Worm (Caenorhabditis elegans): ENCODE measurements around the gene C30E1.4.

C30E1.4 gene

DNA sequence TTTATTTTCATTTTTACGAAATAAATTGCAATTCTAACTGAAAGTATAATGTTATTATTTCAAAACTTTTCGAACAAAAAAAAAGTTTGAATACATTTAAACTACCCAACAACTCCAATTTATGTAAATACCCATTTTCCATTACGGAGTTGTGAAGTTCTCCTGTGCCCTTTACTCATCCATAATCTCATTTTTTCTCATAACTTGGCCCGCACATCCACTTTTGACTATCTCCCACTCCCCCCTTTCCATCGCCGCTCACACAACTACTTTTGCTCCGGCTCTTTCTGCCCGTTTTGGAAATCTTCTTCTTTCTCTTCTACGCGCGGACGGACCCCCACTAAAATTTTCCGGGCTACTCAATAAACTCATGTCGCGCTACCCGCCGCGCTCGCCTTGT, 38.9 kb downstream of the C30E1.4 start:
- peak; percentile 68 for TF ChIP-seq ces-1 (GFP tag; optimal IDR thresholded peaks at IDR 0.05)
- no peak for TF ChIP-seq M03D4.4 (tag; optimal IDR thresholded peaks at IDR 0.05)
- no peak for TF ChIP-seq ceh-83 (GFP tag; optimal IDR thresholded peaks at IDR 0.05)
- no peak for TF ChIP-seq nhr-12 (tag; optimal IDR thresholded peaks at IDR 0.05)
- no peak for TF ChIP-seq lin-13 (tag; optimal IDR thresholded peaks at IDR 0.05)

DNA sequence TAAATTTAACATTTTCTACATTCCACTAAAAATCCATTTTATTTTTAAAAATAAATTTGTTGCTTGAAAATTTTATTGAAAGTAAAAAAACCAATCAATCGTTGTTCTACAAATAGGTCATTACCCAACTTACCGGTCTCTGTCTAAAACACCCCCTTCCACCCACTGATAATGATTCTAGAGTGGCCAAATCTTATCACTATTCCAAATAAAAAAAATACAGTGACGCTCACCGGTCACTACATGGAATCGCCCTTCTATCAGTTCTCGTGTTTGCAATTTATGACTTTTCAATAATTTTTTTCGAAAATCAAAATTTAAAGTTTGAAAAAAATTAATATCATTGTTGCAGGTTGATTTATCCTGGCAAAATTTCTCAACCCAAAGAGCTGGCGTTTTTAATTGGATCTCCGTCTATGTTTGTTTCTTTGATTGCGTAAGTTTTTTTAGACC, 39.8 kb downstream of the C30E1.4 start, which contains the start of the genes F52G3.1 and F52G3.7:
TSS of gene F52G3.1 (plus strand) at position 353 of the 453 bp plus-strand sequence.
TSS of gene F52G3.7 (plus strand) at position 403 of the 453 bp plus-strand sequence.
- TF ChIP-seq ceh-83 (GFP tag; optimal IDR thresholded peaks at IDR 0.05) = no peak
- no peak for TF ChIP-seq nhr-2 (tag; optimal IDR thresholded peaks at IDR 0.05)

DNA sequence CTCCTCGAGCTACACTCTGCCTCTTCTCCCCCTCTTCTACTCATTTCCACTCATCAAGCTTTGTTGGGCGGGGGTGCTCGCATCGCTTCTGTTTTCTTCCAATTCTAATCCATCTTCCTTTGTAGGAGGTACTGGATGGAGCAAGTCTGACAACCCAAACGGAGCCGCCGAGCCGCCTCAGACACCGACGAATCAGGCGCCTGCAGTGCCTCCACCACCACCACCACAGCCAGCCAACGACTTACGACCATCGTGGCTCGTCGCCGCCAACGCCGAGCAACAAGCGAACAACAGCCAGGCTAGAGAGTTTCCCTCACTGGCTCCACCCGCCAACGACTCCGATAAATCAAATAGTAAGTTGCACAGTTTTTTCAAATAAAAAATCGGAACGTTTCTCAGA, 42.2 kb downstream of the C30E1.4 start:
- TF ChIP-seq mep-1 (tag; optimal IDR thresholded peaks at IDR 0.05) = no peak
- no peak for TF ChIP-seq nhr-237 (tag; optimal IDR thresholded peaks at IDR 0.05)
- TF ChIP-seq drap-1 (GFP tag; optimal IDR thresholded peaks at IDR 0.05) = no peak
- TF ChIP-seq unc-39 (tag; optimal IDR thresholded peaks at IDR 0.05) = no peak
- TF ChIP-seq ceh-83 (GFP tag; optimal IDR thresholded peaks at IDR 0.05) = no peak
- no peak for TF ChIP-seq pha-4 (tag; optimal IDR thresholded peaks at IDR 0.05)
- TF ChIP-seq flh-1 (GFP tag; optimal IDR thresholded peaks at IDR 0.05) = no peak
- TF ChIP-seq nhr-2 (tag; optimal IDR thresholded peaks at IDR 0.05) = no peak
- TF ChIP-seq bed-3 (GFP tag; optimal IDR thresholded peaks at IDR 0.05) = no peak
- no peak for TF ChIP-seq mab-5 (tag; optimal IDR thresholded peaks at IDR 0.05)
- TF ChIP-seq elt-1 (tag; optimal IDR thresholded peaks at IDR 0.05; ENCODE audit: borderline replicate concordance, insufficient read depth) = no peak
- TF ChIP-seq lin-32 (GFP tag; optimal IDR thresholded peaks at IDR 0.05) = no peak
- TF ChIP-seq elt-3 (tag; optimal IDR thresholded peaks at IDR 0.05) = no peak

DNA sequence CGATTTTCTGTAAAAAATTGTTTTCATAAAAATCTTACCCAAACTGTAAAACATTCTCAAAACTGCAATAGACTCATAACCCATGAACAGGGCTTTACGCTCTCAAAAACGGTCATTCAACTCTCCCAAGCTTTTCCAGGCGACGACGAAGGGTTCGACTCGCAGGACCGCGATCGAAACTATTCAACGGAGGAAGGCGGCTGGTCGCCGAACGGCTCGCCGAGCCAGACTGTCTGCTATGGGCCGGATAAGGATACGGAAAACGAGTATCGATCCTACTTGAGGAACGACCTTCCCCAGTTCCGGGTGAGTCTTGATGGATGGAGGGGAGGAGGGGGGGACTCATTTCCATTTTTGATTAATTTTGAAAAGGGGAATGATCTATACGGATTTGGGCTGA, 44.1 kb downstream of the C30E1.4 start:
- TF ChIP-seq ceh-83 (GFP tag; optimal IDR thresholded peaks at IDR 0.05) (peak; percentile 34), ham-2 (GFP tag; optimal IDR thresholded peaks at IDR 0.05) (no peak)

DNA sequence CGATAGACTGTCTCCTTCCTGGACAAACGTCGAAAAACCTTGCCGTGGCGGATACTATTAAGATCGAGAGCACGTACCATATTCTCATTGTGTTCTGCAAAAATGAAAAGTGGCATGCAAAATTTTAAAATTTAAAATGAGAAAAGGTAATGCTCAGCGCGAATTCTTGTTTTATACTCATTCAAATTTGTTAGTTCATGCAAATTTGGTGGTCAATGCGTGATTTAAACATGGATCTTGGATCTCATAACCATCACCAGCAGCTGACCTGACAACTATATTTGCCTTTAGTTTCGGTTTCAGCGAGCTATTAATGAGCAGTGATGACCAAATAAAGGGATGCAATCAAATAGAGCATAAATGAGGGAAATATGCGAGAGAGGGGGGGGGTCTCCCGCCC, 52.3 kb downstream of the C30E1.4 start, which contains the start of gene F52G3.5:
TSS of gene F52G3.5 (minus strand) at position 101 of the 400 bp plus-strand sequence.
- TF ChIP-seq blmp-1 (tag; optimal IDR thresholded peaks at IDR 0.05) = no peak
- TF ChIP-seq nhr-28 (tag; optimal IDR thresholded peaks at IDR 0.05) = no peak
- no peak for TF ChIP-seq tbx-8 (GFP tag; optimal IDR thresholded peaks at IDR 0.05)
- no peak for TF ChIP-seq drap-1 (GFP tag; optimal IDR thresholded peaks at IDR 0.05)
- no peak for TF ChIP-seq nhr-237 (tag; optimal IDR thresholded peaks at IDR 0.05)
- no peak for TF ChIP-seq pha-4 (tag; optimal IDR thresholded peaks at IDR 0.05)
- no peak for TF ChIP-seq bed-3 (GFP tag; optimal IDR thresholded peaks at IDR 0.05)
- no peak for TF ChIP-seq sem-2 (GFP tag; optimal IDR thresholded peaks at IDR 0.05)
- TF ChIP-seq ham-2 (GFP tag; optimal IDR thresholded peaks at IDR 0.05) = no peak
- TF ChIP-seq unc-39 (tag; optimal IDR thresholded peaks at IDR 0.05) = no peak
- no peak for TF ChIP-seq unc-120 (tag; optimal IDR thresholded peaks at IDR 0.05; ENCODE audit: poor library complexity, severe bottlenecking)
- TF ChIP-seq ztf-11 (tag; optimal IDR thresholded peaks at IDR 0.05) = no peak
- TF ChIP-seq lin-13 (tag; optimal IDR thresholded peaks at IDR 0.05) = no peak
- no peak for TF ChIP-seq nhr-2 (tag; optimal IDR thresholded peaks at IDR 0.05)

All from whole organism, mixed stage, embryonic.